Worm (Caenorhabditis elegans) whole organism, L4 larva: ENCODE results near the gene F26F2.10.

Source experiments
- ceh-44 ChIP-seq: fragments of 200-800 bp; sonication (Bioruptor generic); IDR thresholded peaks from 2 replicates; pipeline ENCODE4 v1.3.6; 2022; ENCODE audit warnings: missing genetic modification reagents, missing genetic modification characterization, missing compliant biosample characterization
- daf-12 ChIP-seq: fragments of 150-350 bp; optimal IDR thresholded peaks from 2 replicates; lab custom pipeline; 2014; ENCODE audit warnings: missing biosample characterization, missing genetic modification reagents, missing genetic modification characterization
- egl-27 ChIP-seq: sonication (generic microtip); optimal IDR thresholded peaks from 3 replicates; lab custom pipeline; 2017; ENCODE audit warnings: missing biosample characterization, missing genetic modification reagents, missing genetic modification characterization
- fos-1 ChIP-seq: fragments of 150-350 bp; optimal IDR thresholded peaks from 2 replicates; lab custom pipeline; 2014; ENCODE audit warnings: missing biosample characterization, missing genetic modification characterization
- hlh-30 ChIP-seq: sonication (generic microtip); optimal IDR thresholded peaks from 2 replicates; lab custom pipeline; 2017; ENCODE audit warnings: antibody characterized with exemption, mild to moderate bottlenecking, missing genetic modification characterization, missing compliant biosample characterization; ENCODE audit not compliant: insufficient read depth
- lir-3 ChIP-seq: sonication (generic microtip); optimal IDR thresholded peaks from 2 replicates; lab custom pipeline; 2016; ENCODE audit warnings: mild to moderate bottlenecking, missing genetic modification characterization, missing compliant biosample characterization
- nhr-11 ChIP-seq: fragments of 150-350 bp; optimal IDR thresholded peaks from 2 replicates; lab custom pipeline; 2014; ENCODE audit warnings: missing biosample characterization, missing genetic modification characterization
- nhr-237 ChIP-seq: sonication (generic microtip); optimal IDR thresholded peaks from 2 replicates; lab custom pipeline; 2017; ENCODE audit warnings: missing biosample characterization, missing genetic modification characterization
- nhr-76 ChIP-seq: fragments of 150-350 bp; optimal IDR thresholded peaks from 2 replicates; lab custom pipeline; 2014; ENCODE audit warnings: missing biosample characterization, missing genetic modification characterization
- nhr-77 ChIP-seq: fragments of 150-350 bp; optimal IDR thresholded peaks from 2 replicates; lab custom pipeline; 2014; ENCODE audit warnings: missing biosample characterization, missing genetic modification characterization
- snpc-1.2 ChIP-seq: fragments of 200-800 bp; sonication (Bioruptor generic); IDR thresholded peaks from 2 replicates; pipeline ENCODE4 v1.3.6; 2022; ENCODE audit warnings: missing genetic modification reagents, missing genetic modification characterization, missing compliant biosample characterization
- zag-1 ChIP-seq: fragments of 150-350 bp; optimal IDR thresholded peaks from 2 replicates; lab custom pipeline; 2014; ENCODE audit warnings: missing biosample characterization, missing genetic modification characterization

DNA sequence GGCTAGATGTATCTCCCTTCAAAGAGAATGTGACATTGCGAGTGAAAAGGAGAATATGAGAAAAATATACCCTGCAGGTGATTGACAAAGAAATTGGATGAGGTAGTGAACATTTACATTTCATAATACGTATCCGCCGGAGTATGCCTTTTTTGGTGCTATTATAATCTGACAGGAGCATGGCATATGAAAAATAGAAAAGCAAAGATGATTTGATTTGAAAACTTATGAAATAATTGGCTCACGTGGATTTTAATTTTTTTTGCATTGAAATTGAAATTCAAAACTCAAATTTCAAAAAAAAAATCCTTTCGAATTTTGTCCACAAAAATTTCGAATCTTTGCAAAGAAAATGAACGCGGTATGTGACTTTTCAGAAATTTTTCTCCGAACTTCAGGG lies 8.4 kb upstream of the F26F2.10 start, which contains the start of gene ttr-11:
- TF ChIP-seq nhr-237 (tag; lab: Kevin White, UChicago) (no peak), snpc-1.2 (GFP tag; lab: Robert Waterston, UW) (no peak), hlh-30 (tag; lab: Kevin White, UChicago) (no peak), nhr-11 (tag; lab: Kevin White, UChicago) (no peak), nhr-77 (tag; lab: Kevin White, UChicago) (no peak), daf-12 (no peak), ceh-44 (no peak), nhr-76 (tag; lab: Kevin White, UChicago) (no peak), zag-1 (tag; lab: Kevin White, UChicago) (no peak), lir-3 (no peak), egl-27 (no peak), fos-1 (tag; lab: Kevin White, UChicago) (no peak)
